Worm (Caenorhabditis elegans) whole organism, L2 larva: Measurements from ENCODE around the gene pigt-1.

Experiments used
- ama-1 ChIP-seq: fragments of 150-350 bp; optimal IDR thresholded peaks from 2 replicates; lab custom pipeline; 2018; ENCODE audit warnings: inconsistent platforms
- mdl-1 ChIP-seq, 2 experiments: fragments of 150-350 bp in 1 of 2; sonication (generic microtip) in 1 of 2; optimal IDR thresholded peaks; 2 replicates each; lab custom pipeline; 2017; ENCODE audit warnings: missing biosample characterization in 2 of 2, missing genetic modification characterization in 2 of 2
- nhr-25 ChIP-seq: fragments of 150-350 bp; sonication (generic microtip); optimal IDR thresholded peaks from 3 replicates; lab custom pipeline; 2014; ENCODE audit warnings: missing biosample characterization, missing genetic modification characterization

ce11 chrV:10937294-10937693, 21.3 kb downstream of the pigt-1 start:
- TF ChIP-seq mdl-1 (tag; optimal IDR thresholded peaks at IDR 0.05; lab: Kevin White, UChicago) (no peak), ama-1 (lab: Kevin White, UChicago) (no peak), nhr-25 (tag; lab: Kevin White, UChicago) (peak; percentile 1)
